Worm (Caenorhabditis elegans) whole organism, L2 larva: ENCODE results near the gene T16D1.1.

Experiments used
- C34F6.9 ChIP-seq: fragments of 150-350 bp; optimal IDR thresholded peaks from 2 replicates; lab custom pipeline; 2014; ENCODE audit warnings: missing biosample characterization, missing genetic modification characterization
- F13H6.1 ChIP-seq: sonication (generic microtip); optimal IDR thresholded peaks from 2 replicates; lab custom pipeline; 2016; ENCODE audit warnings: missing genetic modification characterization, missing compliant biosample characterization
- Y55F3AM.14 ChIP-seq: fragments of 200-800 bp; sonication (Bioruptor generic); optimal IDR thresholded peaks from 2 replicates; lab custom pipeline; 2018; ENCODE audit warnings: mild to moderate bottlenecking, missing genetic modification characterization, missing compliant biosample characterization
- alr-1 ChIP-seq: fragments of 150-350 bp; optimal IDR thresholded peaks from 2 replicates; lab custom pipeline; 2014; ENCODE audit warnings: missing biosample characterization, missing genetic modification characterization
- aly-2 ChIP-seq: fragments of 150-350 bp; optimal IDR thresholded peaks from 2 replicates; lab custom pipeline; 2014; ENCODE audit warnings: missing biosample characterization, missing genetic modification characterization
- ama-1 ChIP-seq: fragments of 150-350 bp; optimal IDR thresholded peaks from 2 replicates; lab custom pipeline; 2018; ENCODE audit warnings: inconsistent platforms
- crh-2 ChIP-seq: sonication (generic microtip); optimal IDR thresholded peaks from 2 replicates; lab custom pipeline; 2017; ENCODE audit warnings: missing biosample characterization, missing genetic modification characterization
- egl-27 ChIP-seq: sonication (generic microtip); optimal IDR thresholded peaks from 3 replicates; lab custom pipeline; 2017; ENCODE audit warnings: missing biosample characterization, missing genetic modification reagents, missing genetic modification characterization
- elt-1 ChIP-seq: fragments of 150-350 bp; optimal IDR thresholded peaks from 2 replicates; lab custom pipeline; 2014; ENCODE audit warnings: missing biosample characterization, missing genetic modification characterization
- elt-3 ChIP-seq: sonication (generic microtip); optimal IDR thresholded peaks from 2 replicates; lab custom pipeline; 2017; ENCODE audit warnings: missing biosample characterization, missing genetic modification characterization
- fos-1 ChIP-seq: fragments of 150-350 bp; optimal IDR thresholded peaks from 2 replicates; lab custom pipeline; 2014; ENCODE audit warnings: missing biosample characterization, missing genetic modification characterization
- gmeb-1 ChIP-seq: fragments of 150-350 bp; optimal IDR thresholded peaks from 2 replicates; lab custom pipeline; 2014; ENCODE audit warnings: missing biosample characterization, missing genetic modification characterization
- lin-11 ChIP-seq: fragments of 150-350 bp; sonication (generic microtip); optimal IDR thresholded peaks from 2 replicates; lab custom pipeline; 2014; ENCODE audit warnings: missing biosample characterization, missing genetic modification characterization, inconsistent platforms, mixed read lengths
- lin-39 ChIP-seq: fragments of 150-350 bp; optimal IDR thresholded peaks from 2 replicates; lab custom pipeline; 2014; ENCODE audit warnings: missing biosample characterization, missing genetic modification reagents, missing genetic modification characterization
- lsy-2 ChIP-seq, 2 experiments: fragments of 150-350 bp in 1 of 2; sonication (generic microtip) in 1 of 2; optimal IDR thresholded peaks; 2 replicates each; lab custom pipeline; 2014 to 2017; ENCODE audit warnings: missing biosample characterization in 2 of 2, missing genetic modification characterization in 2 of 2
- mdl-1 ChIP-seq, 2 experiments: fragments of 150-350 bp in 1 of 2; sonication (generic microtip) in 1 of 2; optimal IDR thresholded peaks; 2 replicates each; lab custom pipeline; 2017; ENCODE audit warnings: missing biosample characterization in 2 of 2, missing genetic modification characterization in 2 of 2
- nhr-12 ChIP-seq: fragments of 150-350 bp; optimal IDR thresholded peaks from 2 replicates; lab custom pipeline; 2014; ENCODE audit warnings: missing biosample characterization, missing genetic modification characterization
- nhr-129 ChIP-seq: fragments of 150-350 bp; optimal IDR thresholded peaks from 2 replicates; lab custom pipeline; 2014; ENCODE audit warnings: missing biosample characterization, missing genetic modification characterization
- nhr-21 ChIP-seq: fragments of 150-350 bp; optimal IDR thresholded peaks from 2 replicates; lab custom pipeline; 2014; ENCODE audit warnings: missing biosample characterization, missing genetic modification characterization
- nhr-23 ChIP-seq: fragments of 150-350 bp; optimal IDR thresholded peaks from 2 replicates; lab custom pipeline; 2014; ENCODE audit warnings: missing biosample characterization, missing genetic modification reagents, missing genetic modification characterization
- nhr-237 ChIP-seq: fragments of 150-350 bp; optimal IDR thresholded peaks from 2 replicates; lab custom pipeline; 2014; ENCODE audit warnings: missing biosample characterization, missing genetic modification characterization
- nhr-6 ChIP-seq: fragments of 150-350 bp; optimal IDR thresholded peaks from 2 replicates; lab custom pipeline; 2014; ENCODE audit warnings: missing biosample characterization, missing genetic modification characterization
- peb-1 ChIP-seq: fragments of 150-350 bp; optimal IDR thresholded peaks from 2 replicates; lab custom pipeline; 2014; ENCODE audit warnings: missing biosample characterization, missing genetic modification characterization
- sem-4 ChIP-seq: fragments of 150-350 bp; optimal IDR thresholded peaks from 2 replicates; lab custom pipeline; 2014; ENCODE audit warnings: missing biosample characterization, missing genetic modification reagents, missing genetic modification characterization
- skn-1 ChIP-seq: sonication (generic microtip); optimal IDR thresholded peaks from 2 replicates; lab custom pipeline; 2017; ENCODE audit warnings: missing biosample characterization, missing genetic modification characterization
- sma-3 ChIP-seq: sonication (generic microtip); optimal IDR thresholded peaks from 2 replicates; lab custom pipeline; 2016; ENCODE audit warnings: missing genetic modification reagents, missing genetic modification characterization, missing compliant biosample characterization
- sma-9 ChIP-seq, 2 experiments: fragments of 150-350 bp in 1 of 2; sonication (generic microtip) in 1 of 2; optimal IDR thresholded peaks; 2 replicates each; lab custom pipeline; 2014 to 2016; ENCODE audit warnings: missing genetic modification characterization in 2 of 2, mild to moderate bottlenecking in 1 of 2, missing biosample characterization in 1 of 2, missing compliant biosample characterization in 1 of 2, missing genetic modification reagents in 1 of 2, moderate library complexity in 1 of 2
- snpc-4 ChIP-seq: fragments of 150-350 bp; optimal IDR thresholded peaks from 2 replicates; lab custom pipeline; 2014; ENCODE audit warnings: missing biosample characterization, missing genetic modification characterization
- unc-39 ChIP-seq: fragments of 150-350 bp; optimal IDR thresholded peaks from 2 replicates; lab custom pipeline; 2014; ENCODE audit warnings: missing biosample characterization, missing genetic modification characterization
- unc-55 ChIP-seq: fragments of 150-350 bp; sonication (generic microtip); optimal IDR thresholded peaks from 3 replicates; lab custom pipeline; 2014; ENCODE audit warnings: missing biosample characterization, missing genetic modification reagents, missing genetic modification characterization
- unc-62 ChIP-seq: fragments of 150-350 bp; optimal IDR thresholded peaks from 2 replicates; lab custom pipeline; 2014; ENCODE audit warnings: missing biosample characterization, missing genetic modification reagents, missing genetic modification characterization
- zag-1 ChIP-seq: fragments of 150-350 bp; optimal IDR thresholded peaks from 2 replicates; lab custom pipeline; 2014; ENCODE audit warnings: missing biosample characterization, missing genetic modification characterization
- ztf-4 ChIP-seq: fragments of 150-350 bp; optimal IDR thresholded peaks from 2 replicates; lab custom pipeline; 2014; ENCODE audit warnings: missing biosample characterization, missing genetic modification characterization

The T16D1.1 gene

DNA sequence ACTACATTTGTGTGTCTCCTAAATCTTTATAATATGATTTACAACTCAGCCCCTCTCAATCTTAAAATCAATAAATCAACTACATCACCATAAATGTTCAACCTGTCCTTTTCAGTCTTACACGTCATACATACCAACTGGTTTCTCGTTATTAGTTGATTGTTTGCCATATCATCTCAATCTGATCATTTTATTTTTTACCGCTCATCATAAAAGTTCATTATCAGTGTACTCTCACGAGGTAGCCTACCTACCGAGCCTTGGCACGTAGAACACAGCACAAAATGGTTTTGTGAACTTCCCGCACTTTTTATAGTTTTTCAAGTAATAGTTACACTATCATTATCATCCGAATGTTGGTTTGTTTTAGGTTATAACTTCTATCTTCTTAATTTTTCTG lies 39.7 kb upstream of the T16D1.1 start:
- TF ChIP-seq crh-2 (tag; lab: Kevin White, UChicago) (peak; percentile 76), sma-9 (GFP tag; optimal IDR thresholded peaks at IDR 0.05; lab: Kevin White, UChicago) (peak; percentile 68), sma-9 (tag; optimal IDR thresholded peaks at IDR 0.05; lab: Kevin White, UChicago) (no peak), fos-1 (tag; lab: Kevin White, UChicago) (peak; percentile 71), sma-3 (GFP tag; lab: Kevin White, UChicago) (peak; percentile 49), elt-3 (tag; lab: Kevin White, UChicago) (no peak)

DNA sequence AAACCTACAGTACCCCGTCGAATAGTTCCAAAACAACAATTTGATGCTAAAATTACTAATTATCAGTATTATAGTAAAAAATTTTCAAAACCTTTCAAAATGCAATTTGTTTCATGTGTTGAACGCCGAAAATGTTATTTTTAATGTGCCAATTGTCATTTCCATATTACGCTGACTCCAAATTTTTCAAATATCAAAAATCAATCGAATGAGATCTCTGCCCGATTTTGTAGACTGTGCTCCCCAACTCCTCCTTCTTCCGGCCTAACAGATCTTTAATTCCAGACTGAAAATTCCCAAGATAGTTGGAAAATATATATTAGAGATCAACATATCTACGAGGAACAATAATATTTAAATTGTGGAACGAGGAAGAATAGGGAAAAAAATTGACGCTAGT lies 36.3 kb upstream of the T16D1.1 start:
- TF ChIP-seq alr-1 (tag; lab: Kevin White, UChicago) (no peak), aly-2 (tag; lab: Kevin White, UChicago) (no peak), nhr-129 (tag; lab: Kevin White, UChicago) (no peak), elt-3 (tag; lab: Kevin White, UChicago) (no peak), peb-1 (tag; lab: Kevin White, UChicago) (no peak), lin-11 (no peak), nhr-23 (tag; lab: Kevin White, UChicago) (no peak), nhr-6 (tag; lab: Kevin White, UChicago) (no peak), snpc-4 (no peak)

DNA sequence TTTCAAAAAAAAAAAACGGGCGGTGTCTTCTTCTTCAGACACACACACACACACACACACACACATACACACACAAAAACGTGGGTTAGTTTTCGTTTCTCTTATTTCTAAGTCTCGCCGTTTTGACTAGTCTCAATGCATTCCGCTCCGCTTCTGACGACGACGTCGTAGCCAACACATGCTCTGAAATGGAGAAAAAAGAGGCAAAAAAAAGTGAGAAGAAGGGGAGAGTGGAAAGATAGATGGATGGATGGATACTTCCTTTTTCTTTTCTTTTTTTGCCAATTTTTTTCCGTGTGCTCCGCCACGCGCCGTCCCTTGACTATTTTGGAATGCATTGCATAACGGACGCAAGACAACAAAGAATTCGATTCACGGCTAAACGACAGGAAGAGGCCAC lies 35.3 kb upstream of the T16D1.1 start:
- TF ChIP-seq nhr-23 (tag; lab: Kevin White, UChicago) (no peak), unc-39 (tag; lab: Kevin White, UChicago) (no peak), sma-9 (GFP tag; optimal IDR thresholded peaks at IDR 0.05; lab: Kevin White, UChicago) (peak; percentile 15), sma-9 (tag; optimal IDR thresholded peaks at IDR 0.05; lab: Kevin White, UChicago) (no peak), nhr-129 (tag; lab: Kevin White, UChicago) (peak; percentile 49), gmeb-1 (tag; lab: Kevin White, UChicago) (no peak), nhr-237 (tag; lab: Kevin White, UChicago) (no peak), Y55F3AM.14 (GFP tag; lab: Kevin White, UChicago) (peak; percentile 73), mdl-1 (tag; optimal IDR thresholded peaks at IDR 0.05; lab: Kevin White, UChicago) (peak in 1 of 2 experiments; percentile 79), C34F6.9 (tag; lab: Kevin White, UChicago) (peak; percentile 45), sem-4 (tag; lab: Kevin White, UChicago) (no peak), unc-55 (GFP tag; lab: Kevin White, UChicago) (peak; percentile 85), lsy-2 (tag; optimal IDR thresholded peaks at IDR 0.05; lab: Kevin White, UChicago) (peak in 1 of 2 experiments; percentile 49), ztf-4 (tag; lab: Kevin White, UChicago) (no peak), F13H6.1 (tag; lab: Kevin White, UChicago) (peak; percentile 56), lin-39 (tag; lab: Kevin White, UChicago) (no peak), skn-1 (tag; lab: Kevin White, UChicago) (no peak), zag-1 (tag; lab: Kevin White, UChicago) (peak; percentile 48), nhr-6 (tag; lab: Kevin White, UChicago) (peak; percentile 20), crh-2 (tag; lab: Kevin White, UChicago) (peak; percentile 41), egl-27 (no peak), elt-1 (no peak), ama-1 (lab: Kevin White, UChicago) (no peak)

DNA sequence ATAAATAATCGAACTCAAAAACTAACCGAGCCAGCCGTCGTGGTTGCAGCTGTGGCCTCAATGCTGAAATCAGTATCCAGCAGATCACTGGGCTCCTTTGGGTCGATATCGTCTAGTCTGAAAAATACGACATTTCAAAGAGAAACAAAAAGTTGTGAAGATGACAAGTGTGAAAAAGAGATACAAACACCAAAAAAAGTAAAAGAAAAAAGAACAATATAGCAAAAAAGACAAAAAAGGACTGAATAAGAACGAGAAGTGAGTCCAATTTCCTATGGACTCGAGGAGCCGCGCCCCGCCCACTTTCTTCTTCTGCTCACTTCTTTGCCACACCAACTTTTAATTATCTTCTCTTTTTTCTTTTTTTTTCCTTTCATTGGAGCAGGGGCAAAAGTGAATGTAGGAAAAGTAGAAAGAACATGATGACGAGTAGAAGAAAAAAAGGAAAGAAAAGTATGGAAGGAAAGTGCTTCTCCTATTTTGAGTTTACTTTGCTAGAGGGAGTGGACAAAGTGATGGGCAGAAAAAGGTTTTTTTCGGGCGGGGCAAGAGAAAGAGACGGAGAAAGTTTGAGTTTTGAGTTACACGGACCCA lies 30.4 kb upstream of the T16D1.1 start, which contains the start of gene drn-1:
Gene drn-1 (minus strand): TSS at position 117 of the 594 bp plus-strand sequence.
- TF ChIP-seq mdl-1 (tag; optimal IDR thresholded peaks at IDR 0.05; lab: Kevin White, UChicago) (peak in 1 of 2 experiments; percentile 7), crh-2 (tag; lab: Kevin White, UChicago) (peak; percentile 20), nhr-6 (tag; lab: Kevin White, UChicago) (no peak), lsy-2 (tag; optimal IDR thresholded peaks at IDR 0.05; lab: Kevin White, UChicago) (peak in 1 of 2 experiments; percentile 13), nhr-21 (tag; lab: Kevin White, UChicago) (no peak), unc-62 (no peak), nhr-12 (tag; lab: Kevin White, UChicago) (no peak), C34F6.9 (tag; lab: Kevin White, UChicago) (peak; percentile 56), zag-1 (tag; lab: Kevin White, UChicago) (peak; percentile 16), unc-55 (GFP tag; lab: Kevin White, UChicago) (peak; percentile 16), nhr-129 (tag; lab: Kevin White, UChicago) (peak; percentile 23)
